ENCODE assay signal across 5 worm cellular contexts in genomic region chrV:5819903-5820302, ce11.
TF ChIP-seq lines count a peak whose summit lies in the region.

No protein-coding gene starts in this region.

TF ChIP-seq in whole organism, L1 larva, 84 proteins besides CTCF, POLR2A, EP300 and RAD21:
- TF ChIP-seq lin-39 (tag; optimal IDR thresholded peaks at IDR 0.05; lab: Kevin White, UChicago) = no peak
- peak; percentile 22 for TF ChIP-seq pqm-1 (tag; optimal IDR thresholded peaks at IDR 0.05; lab: Kevin White, UChicago)
- peak; percentile 56 for TF ChIP-seq elt-2 (tag; optimal IDR thresholded peaks at IDR 0.05; lab: Kevin White, UChicago)
- no peak for TF ChIP-seq lsy-2 (tag; optimal IDR thresholded peaks at IDR 0.05; lab: Kevin White, UChicago)
- TF ChIP-seq nhr-77 (tag; optimal IDR thresholded peaks at IDR 0.05; lab: Kevin White, UChicago) = no peak
- no peak for TF ChIP-seq efl-1 (optimal IDR thresholded peaks at IDR 0.05; lab: Kevin White, UChicago)
- TF ChIP-seq efl-1 (GFP tag; optimal IDR thresholded peaks at IDR 0.05 in 1 of 2; lab: Kevin White, UChicago) = no peak
- TF ChIP-seq blmp-1 (tag; optimal IDR thresholded peaks at IDR 0.05; lab: Kevin White, UChicago) = no peak
- TF ChIP-seq nhr-85 (tag; lab: Kevin White, UChicago) = no peak
- TF ChIP-seq jun-1 (tag; optimal IDR thresholded peaks at IDR 0.05; lab: Kevin White, UChicago) = no peak
- no peak for TF ChIP-seq F16B12.6 (tag; optimal IDR thresholded peaks at IDR 0.05; lab: Kevin White, UChicago)
- no peak for TF ChIP-seq hpl-2 (GFP tag; optimal IDR thresholded peaks at IDR 0.05; lab: Kevin White, UChicago)
- no peak for TF ChIP-seq ceh-63 (GFP tag; optimal IDR thresholded peaks at IDR 0.05; lab: Kevin White, UChicago)
- no peak for TF ChIP-seq elt-3 (tag; optimal IDR thresholded peaks at IDR 0.05; lab: Kevin White, UChicago)
- TF ChIP-seq pax-3 (tag; optimal IDR thresholded peaks at IDR 0.05; lab: Kevin White, UChicago) = no peak
- no peak for TF ChIP-seq ceh-90 (tag; optimal IDR thresholded peaks at IDR 0.05; lab: Kevin White, UChicago)
- TF ChIP-seq egl-13 (tag; optimal IDR thresholded peaks at IDR 0.05; lab: Kevin White, UChicago) = no peak
- TF ChIP-seq nhr-28 (tag; optimal IDR thresholded peaks at IDR 0.05; lab: Kevin White, UChicago) = no peak
- TF ChIP-seq egl-27 (tag; optimal IDR thresholded peaks at IDR 0.05; lab: Kevin White, UChicago) = no peak
TF ChIP-seq in whole organism, L1 larva: peak in this region for 2.

TF ChIP-seq in whole organism, L2 larva, 48 proteins besides CTCF, POLR2A, EP300 and RAD21:
- TF ChIP-seq sma-9 (GFP tag; optimal IDR thresholded peaks at IDR 0.05; lab: Kevin White, UChicago) = peak; percentile 54
- no peak for TF ChIP-seq sma-9 (tag; optimal IDR thresholded peaks at IDR 0.05; lab: Kevin White, UChicago)
- TF ChIP-seq ama-1 (optimal IDR thresholded peaks at IDR 0.05; lab: Kevin White, UChicago) = no peak

TF ChIP-seq in whole organism, L3 larva, 47 proteins besides CTCF, POLR2A, EP300 and RAD21:
- TF ChIP-seq nhr-43 (tag; optimal IDR thresholded peaks at IDR 0.05; lab: Kevin White, UChicago; ENCODE audit: poor library complexity, severe bottlenecking) (no peak), pqm-1 (tag; optimal IDR thresholded peaks at IDR 0.05; lab: Kevin White, UChicago) (peak; percentile 58), elt-2 (tag; optimal IDR thresholded peaks at IDR 0.05; lab: Kevin White, UChicago) (peak; percentile 75)

TF ChIP-seq in whole organism, L4 larva, 104 proteins besides CTCF, POLR2A, EP300 and RAD21:
- TF ChIP-seq ceh-44 (GFP tag; IDR thresholded peaks at IDR 0.05; lab: Robert Waterston, UW) (no peak), hmg-1.1 (GFP tag; IDR thresholded peaks at IDR 0.05; lab: Robert Waterston, UW) (no peak), daf-12 (tag; optimal IDR thresholded peaks at IDR 0.05; lab: Kevin White, UChicago) (no peak), madf-5 (GFP tag; IDR thresholded peaks at IDR 0.05; lab: Robert Waterston, UW) (no peak), dpl-1 (GFP tag; optimal IDR thresholded peaks at IDR 0.05; lab: Kevin White, UChicago) (no peak), pqm-1 (tag; optimal IDR thresholded peaks at IDR 0.05; lab: Kevin White, UChicago) (peak; percentile 2), mxl-3 (GFP tag; optimal IDR thresholded peaks at IDR 0.05; lab: Kevin White, UChicago) (no peak), nhr-28 (tag; optimal IDR thresholded peaks at IDR 0.05; lab: Kevin White, UChicago) (peak; percentile 40), arid-1 (GFP tag; conservative IDR thresholded peaks at IDR 0.05; lab: Robert Waterston, UW) (no peak), nhr-111 (GFP tag; optimal IDR thresholded peaks at IDR 0.05; lab: Kevin White, UChicago) (no peak), ceh-32 (tag; optimal IDR thresholded peaks at IDR 0.05; lab: Kevin White, UChicago; ENCODE audit: poor library complexity) (no peak), hif-1 (tag; optimal IDR thresholded peaks at IDR 0.05; lab: Kevin White, UChicago) (no peak), php-3 (GFP tag; IDR thresholded peaks at IDR 0.05; lab: Robert Waterston, UW) (peak; percentile 94), ceh-20 (GFP tag; IDR thresholded peaks at IDR 0.05; lab: Robert Waterston, UW) (no peak), zip-2 (tag; optimal IDR thresholded peaks at IDR 0.05; lab: Kevin White, UChicago) (no peak), tra-1 (GFP tag; IDR thresholded peaks at IDR 0.05; lab: Robert Waterston, UW) (no peak), dve-1 (tag; optimal IDR thresholded peaks at IDR 0.05; lab: Kevin White, UChicago; ENCODE audit: insufficient read depth) (peak; percentile 53), hlh-11 (tag; optimal IDR thresholded peaks at IDR 0.05; lab: Kevin White, UChicago) (peak; percentile 32), spr-3 (GFP tag; optimal IDR thresholded peaks at IDR 0.05; lab: Kevin White, UChicago) (no peak), nhr-48 (tag; optimal IDR thresholded peaks at IDR 0.05; lab: Kevin White, UChicago) (peak; percentile 2), ztf-7 (tag; optimal IDR thresholded peaks at IDR 0.05; lab: Kevin White, UChicago) (no peak), daf-16 (GFP tag; optimal IDR thresholded peaks at IDR 0.05; lab: Kevin White, UChicago) (no peak), daf-16 (tag; optimal IDR thresholded peaks at IDR 0.05; lab: Kevin White, UChicago) (peak; percentile 69), dmd-6 (GFP tag; IDR thresholded peaks at IDR 0.05; lab: Robert Waterston, UW) (peak; percentile 83), zip-11 (GFP tag; IDR thresholded peaks at IDR 0.05; lab: Robert Waterston, UW) (no peak)

TF ChIP-seq in whole organism, young adult, 124 proteins besides CTCF, POLR2A, EP300 and RAD21:
- TF ChIP-seq F39B2.1 (GFP tag; IDR thresholded peaks at IDR 0.05; lab: Robert Waterston, UW) (no peak), dox-1 (GFP tag; IDR thresholded peaks at IDR 0.05; lab: Robert Waterston, UW) (peak; percentile 6; the same call in 1 of the 2 replicates), Y53F4B.3 (GFP tag; IDR thresholded peaks at IDR 0.05; lab: Robert Waterston, UW) (no peak), akir-1 (GFP tag; optimal IDR thresholded peaks at IDR 0.05; lab: Kevin White, UChicago) (no peak), nfya-2 (GFP tag; IDR thresholded peaks at IDR 0.05; lab: Robert Waterston, UW) (no peak), ccch-3 (GFP tag; optimal IDR thresholded peaks at IDR 0.05; lab: Kevin White, UChicago) (no peak), zfh-2 (GFP tag; conservative IDR thresholded peaks at IDR 0.05; lab: Robert Waterston, UW) (no peak), ztf-18 (tag; optimal IDR thresholded peaks at IDR 0.05; lab: Kevin White, UChicago) (no peak), ceh-40 (GFP tag; IDR thresholded peaks at IDR 0.05; lab: Robert Waterston, UW) (no peak), Y53G8AR.9 (GFP tag; conservative IDR thresholded peaks at IDR 0.05; lab: Robert Waterston, UW) (no peak), nhr-80 (tag; optimal IDR thresholded peaks at IDR 0.05; lab: Kevin White, UChicago) (peak; percentile 66), him-1 (tag; optimal IDR thresholded peaks at IDR 0.05; lab: Kevin White, UChicago) (no peak)
TF ChIP-seq in whole organism, young adult: peak in this region for 2.
